Fruit fly (Drosophila melanogaster): ENCODE data around the gene CG10097.

CG10097 gene

dm6 chr3R:12431030-12431489, 35.3 kb upstream of the CG10097 start, which contains the start of gene Prosalpha2 (continued):
- TF ChIP-seq CG32532 (GFP tag; IDR thresholded peaks at IDR 0.05) = peak; percentile 30; the same call in 1 of the 2 replicates
- peak; percentile 52 for TF ChIP-seq CG2120 (GFP tag; optimal IDR thresholded peaks at IDR 0.05)
- peak; percentile 43 for TF ChIP-seq NfI (GFP tag; optimal IDR thresholded peaks at IDR 0.05)
- TF ChIP-seq Med (GFP tag) = peak; percentile 73
- TF ChIP-seq sug (tag; optimal IDR thresholded peaks at IDR 0.05) = peak; percentile 40
- no peak for TF ChIP-seq Jarid2 (GFP tag; optimal IDR thresholded peaks at IDR 0.05)
- no peak for TF ChIP-seq ftz-f1 (GFP tag; optimal IDR thresholded peaks at IDR 0.05)
- no peak for TF ChIP-seq CG12942 (GFP tag; optimal IDR thresholded peaks at IDR 0.05)
- TF ChIP-seq CG8924 (tag; optimal IDR thresholded peaks at IDR 0.05) = peak; percentile 11
- TF ChIP-seq Elba2 (GFP tag; optimal IDR thresholded peaks at IDR 0.05) = peak; percentile 72
- peak; percentile 25; the same call in 1 of the 2 replicates for TF ChIP-seq Dref (GFP tag; IDR thresholded peaks at IDR 0.05)
- peak; percentile 32; the same call in 1 of the 3 replicates for TF ChIP-seq dysf (GFP tag; IDR thresholded peaks at IDR 0.05)
- peak; percentile 30 for TF ChIP-seq Nf-YC (tag; optimal IDR thresholded peaks at IDR 0.05)
- peak; percentile 59 for TF ChIP-seq row (GFP tag; IDR thresholded peaks at IDR 0.05)
- TF ChIP-seq CG9797 (GFP tag; optimal IDR thresholded peaks at IDR 0.05) = peak; percentile 84
- no peak for TF ChIP-seq az2 (GFP tag; optimal IDR thresholded peaks at IDR 0.05)
- TF ChIP-seq CG10147 (GFP tag; optimal IDR thresholded peaks at IDR 0.05) = peak; percentile 11
- TF ChIP-seq Rfx (GFP tag; IDR thresholded peaks at IDR 0.05) = 0 out of 2 replicates have a peak, but pooled peaks have one; percentile 21
- TF ChIP-seq gfzf (GFP tag; optimal IDR thresholded peaks at IDR 0.05) = peak; percentile 83
- TF ChIP-seq E2f2 (GFP tag; IDR thresholded peaks at IDR 0.05) = peak; percentile 68
- peak; percentile 55 for TF ChIP-seq Dp (GFP tag; optimal IDR thresholded peaks at IDR 0.05)
- TF ChIP-seq zen (tag; optimal IDR thresholded peaks at IDR 0.05) = no peak
- TF ChIP-seq CG14014 (GFP tag; IDR thresholded peaks at IDR 0.05) = no peak
- peak; percentile 66 for TF ChIP-seq Sin3A (optimal IDR thresholded peaks at IDR 0.05)
- TF ChIP-seq CG12744 (GFP tag; optimal IDR thresholded peaks at IDR 0.05) = no peak
- TF ChIP-seq Myb (GFP tag; optimal IDR thresholded peaks at IDR 0.05) = peak; percentile 20
- no peak for TF ChIP-seq caup (GFP tag; optimal IDR thresholded peaks at IDR 0.05; ENCODE audit: severe bottlenecking)
- TF ChIP-seq nmo (GFP tag; optimal IDR thresholded peaks at IDR 0.05) = peak; percentile 42
- peak in 1 of 2 experiments; percentile 31 for TF ChIP-seq insv (GFP tag; optimal IDR thresholded peaks at IDR 0.05)
- peak; percentile 64 for TF ChIP-seq CG17802 (tag; optimal IDR thresholded peaks at IDR 0.05)
- peak; percentile 55 for TF ChIP-seq CG1603 (tag; optimal IDR thresholded peaks at IDR 0.05)
- peak; percentile 19 for TF ChIP-seq Sry-β (GFP tag; optimal IDR thresholded peaks at IDR 0.05)
- TF ChIP-seq CTCF (GFP tag; optimal IDR thresholded peaks at IDR 0.05) = peak; percentile 9
- TF ChIP-seq CG13894 (tag; optimal IDR thresholded peaks at IDR 0.05) = peak; percentile 23
- TF ChIP-seq CG12155 (GFP tag; optimal IDR thresholded peaks at IDR 0.05) = peak; percentile 14
- TF ChIP-seq Atf6 (GFP tag; IDR thresholded peaks at IDR 0.05) = no peak
- TF ChIP-seq chn (GFP tag; optimal IDR thresholded peaks at IDR 0.05) = peak; percentile 24
- peak; percentile 2 for TF ChIP-seq Ets97D (GFP tag; optimal IDR thresholded peaks at IDR 0.05)
- TF ChIP-seq Dll (GFP tag; IDR thresholded peaks at IDR 0.05; ENCODE audit: partially characterized antibody) = 0 out of 4 replicates have a peak, but pooled peaks have one; percentile 29
- peak; percentile 19 for TF ChIP-seq zf30C (GFP tag; optimal IDR thresholded peaks at IDR 0.05)
- no peak for TF ChIP-seq D19B (GFP tag; optimal IDR thresholded peaks at IDR 0.05)
- no peak for TF ChIP-seq CG31224 (GFP tag; IDR thresholded peaks at IDR 0.05)
- peak; percentile 68 for TF ChIP-seq CG12659 (GFP tag; optimal IDR thresholded peaks at IDR 0.05)
- peak; percentile 53 for TF ChIP-seq CG30020 (tag; optimal IDR thresholded peaks at IDR 0.05)
- TF ChIP-seq vvl (GFP tag; IDR thresholded peaks at IDR 0.05) = no peak
- TF ChIP-seq gcm (GFP tag; optimal IDR thresholded peaks at IDR 0.05) = no peak
- TF ChIP-seq CG6272 (GFP tag; IDR thresholded peaks at IDR 0.05) = no peak; the same call in 1 of the 2 replicates
- TF ChIP-seq Xrp1 (GFP tag; IDR thresholded peaks at IDR 0.05) = no peak
- no peak for TF ChIP-seq ind (GFP tag; optimal IDR thresholded peaks at IDR 0.05)
- peak; percentile 26 for TF ChIP-seq Lhr (GFP tag; optimal IDR thresholded peaks at IDR 0.05)
- peak; percentile 18 for TF ChIP-seq grau (tag; optimal IDR thresholded peaks at IDR 0.05)
